Fruit fly (Drosophila melanogaster) whole organism, embryonic: ENCODE data around the gene CG13299.

Source experiments
- Abd-B ChIP-seq: fragments of 200-800 bp; sonication (Bioruptor generic); optimal IDR thresholded peaks from 2 replicates; lab custom pipeline; 2018; ENCODE audit warnings: missing biosample characterization, mild to moderate bottlenecking, missing genetic modification characterization, moderate library complexity
- Atf3 ChIP-seq: fragments of 200-800 bp; sonication (Bioruptor generic); optimal IDR thresholded peaks from 3 replicates; lab custom pipeline; 2016; ENCODE audit warnings: missing biosample characterization, missing genetic modification characterization
- CG11398 ChIP-seq: fragments of 200-800 bp; sonication (Bioruptor generic); optimal IDR thresholded peaks from 2 replicates; lab custom pipeline; 2016; ENCODE audit warnings: missing biosample characterization, missing genetic modification characterization
- CG11695 ChIP-seq: fragments of 200-800 bp; sonication (Bioruptor generic); IDR thresholded peaks from 3 replicates; pipeline ENCODE4 v1.3.6; 2022; ENCODE audit warnings: missing biosample characterization, missing genetic modification characterization
- CG12299 ChIP-seq: fragments of 200-800 bp; sonication (Bioruptor generic); optimal IDR thresholded peaks from 2 replicates; lab custom pipeline; 2018; ENCODE audit warnings: missing biosample characterization, mild to moderate bottlenecking, missing genetic modification characterization
- CG12744 ChIP-seq: fragments of 200-800 bp; sonication (Bioruptor generic); optimal IDR thresholded peaks from 2 replicates; lab custom pipeline; 2016; ENCODE audit warnings: missing biosample characterization, missing genetic modification characterization
- CG17829 ChIP-seq: fragments of 200-800 bp; optimal IDR thresholded peaks from 2 replicates; lab custom pipeline; 2019; ENCODE audit warnings: missing biosample characterization, mild to moderate bottlenecking, missing genetic modification characterization, moderate library complexity
- CG1792 ChIP-seq: fragments of 200-800 bp; sonication (Bioruptor generic); optimal IDR thresholded peaks from 2 replicates; lab custom pipeline; 2016; ENCODE audit warnings: missing biosample characterization, missing genetic modification characterization
- CG1832 ChIP-seq: fragments of 200-800 bp; sonication (Bioruptor generic); optimal IDR thresholded peaks from 2 replicates; lab custom pipeline; 2017; ENCODE audit warnings: missing biosample characterization, mild to moderate bottlenecking, missing genetic modification characterization, inconsistent platforms
- CG18619 ChIP-seq: fragments of 200-800 bp; sonication (Bioruptor generic); optimal IDR thresholded peaks from 3 replicates; lab custom pipeline; 2017; ENCODE audit warnings: missing biosample characterization, mild to moderate bottlenecking, missing genetic modification characterization
- CG30431 ChIP-seq: fragments of 200-800 bp; sonication (Bioruptor generic); optimal IDR thresholded peaks from 2 replicates; lab custom pipeline; 2017; ENCODE audit warnings: missing biosample characterization, missing genetic modification characterization
- CG31224 ChIP-seq: fragments of 200-800 bp; sonication (Bioruptor generic); IDR thresholded peaks from 2 replicates; pipeline ENCODE4 v1.3.6; 2022; ENCODE audit warnings: missing biosample characterization, missing genetic modification characterization
- CG31441 ChIP-seq: fragments of 200-800 bp; sonication (Bioruptor generic); IDR thresholded peaks from 2 replicates; pipeline ENCODE4 v1.3.6; 2022; ENCODE audit warnings: missing biosample characterization, missing genetic modification characterization
- CG32532 ChIP-seq: fragments of 200-800 bp; sonication (Bioruptor generic); IDR thresholded peaks from 2 replicates; pipeline ENCODE4 v1.3.6; 2022; ENCODE audit warnings: missing biosample characterization, missing genetic modification characterization
- CG3407 ChIP-seq: fragments of 200-800 bp; sonication (Bioruptor generic); optimal IDR thresholded peaks from 2 replicates; lab custom pipeline; 2018; ENCODE audit warnings: missing biosample characterization, mild to moderate bottlenecking, missing genetic modification characterization
- CG4424 ChIP-seq: fragments of 200-800 bp; sonication (Bioruptor generic); optimal IDR thresholded peaks from 3 replicates; lab custom pipeline; 2016; ENCODE audit warnings: missing biosample characterization, missing genetic modification characterization
- CG6175 ChIP-seq: fragments of 200-800 bp; sonication (Bioruptor generic); IDR thresholded peaks from 3 replicates; pipeline ENCODE4 v1.3.6; 2022; ENCODE audit warnings: missing biosample characterization, missing genetic modification characterization
- CG6254 ChIP-seq: fragments of 200-800 bp; sonication (Bioruptor generic); optimal IDR thresholded peaks from 3 replicates; lab custom pipeline; 2017; ENCODE audit warnings: mild to moderate bottlenecking, missing biosample characterization, missing genetic modification reagents, missing genetic modification characterization
- CG6654 ChIP-seq: fragments of 200-800 bp; sonication (Bioruptor generic); optimal IDR thresholded peaks from 2 replicates; lab custom pipeline; 2017; ENCODE audit warnings: missing biosample characterization, mild to moderate bottlenecking, missing genetic modification characterization
- CG7786 ChIP-seq: fragments of 200-800 bp; sonication (Bioruptor generic); optimal IDR thresholded peaks from 2 replicates; lab custom pipeline; 2016; ENCODE audit warnings: missing biosample characterization, missing genetic modification characterization
- CG7928 ChIP-seq: fragments of 200-800 bp; sonication (Bioruptor generic); optimal IDR thresholded peaks from 2 replicates; lab custom pipeline; 2017; ENCODE audit warnings: missing biosample characterization, mild to moderate bottlenecking, missing genetic modification characterization
- CG7987 ChIP-seq: fragments of 200-800 bp; sonication (Bioruptor generic); optimal IDR thresholded peaks from 2 replicates; lab custom pipeline; 2018; ENCODE audit warnings: missing biosample characterization, mild to moderate bottlenecking, missing genetic modification characterization, moderate library complexity
- CG8089 ChIP-seq: fragments of 200-800 bp; sonication (Bioruptor generic); optimal IDR thresholded peaks from 3 replicates; lab custom pipeline; 2016; ENCODE audit warnings: missing biosample characterization, missing genetic modification characterization
- CG8388 ChIP-seq: fragments of 200-800 bp; sonication (Bioruptor generic); optimal IDR thresholded peaks from 2 replicates; lab custom pipeline; 2019; ENCODE audit warnings: missing biosample characterization, mild to moderate bottlenecking, missing genetic modification characterization, moderate library complexity
- CTCF ChIP-seq: fragments of 200-800 bp; sonication (Bioruptor generic); optimal IDR thresholded peaks from 2 replicates; lab custom pipeline; 2017; ENCODE audit warnings: missing biosample characterization, mild to moderate bottlenecking, missing genetic modification characterization, moderate library complexity
- CoRest ChIP-seq: fragments of 200-800 bp; sonication (Bioruptor generic); optimal IDR thresholded peaks from 3 replicates; lab custom pipeline; 2018; ENCODE audit warnings: missing biosample characterization, mild to moderate bottlenecking, missing genetic modification characterization, moderate library complexity
- Dek ChIP-seq: fragments of 200-800 bp; sonication (Bioruptor generic); optimal IDR thresholded peaks from 3 replicates; lab custom pipeline; 2019; ENCODE audit warnings: missing biosample characterization, mild to moderate bottlenecking, missing genetic modification characterization, moderate library complexity
- Dll ChIP-seq: fragments of 200-800 bp; sonication (Bioruptor generic); IDR thresholded peaks from 4 replicates; pipeline ENCODE4 v1.3.6; 2022; ENCODE audit warnings: missing biosample characterization, missing genetic modification characterization; ENCODE audit not compliant: partially characterized antibody
- Doc2 ChIP-seq: fragments of 200-800 bp; sonication (Bioruptor generic); IDR thresholded peaks from 2 replicates; pipeline ENCODE4 v1.3.6; 2022; ENCODE audit warnings: missing biosample characterization, missing genetic modification characterization
- Hmx ChIP-seq: fragments of 200-800 bp; sonication (Bioruptor generic); optimal IDR thresholded peaks from 2 replicates; lab custom pipeline; 2016; ENCODE audit warnings: missing biosample characterization, missing genetic modification characterization
- MBD-R2 ChIP-seq: fragments of 200-800 bp; sonication (Bioruptor generic); IDR thresholded peaks from 2 replicates; pipeline ENCODE4 v1.3.6; 2022; ENCODE audit warnings: missing biosample characterization, missing genetic modification characterization
- Med ChIP-seq: fragments of 200-800 bp; sonication (Bioruptor generic); peaks from one replicate; lab custom pipeline; 2016; ENCODE audit warnings: missing biosample characterization, missing genetic modification characterization, mild to moderate bottlenecking, inconsistent platforms, moderate library complexity
- NK7.1 ChIP-seq: fragments of 200-800 bp; sonication (Bioruptor generic); optimal IDR thresholded peaks from 3 replicates; lab custom pipeline; 2016; ENCODE audit warnings: missing biosample characterization, missing genetic modification characterization
- NfI ChIP-seq: fragments of 200-800 bp; sonication (Bioruptor generic); optimal IDR thresholded peaks from 3 replicates; lab custom pipeline; 2018; ENCODE audit warnings: missing biosample characterization, mild to moderate bottlenecking, missing genetic modification characterization, moderate library complexity
- Oaz ChIP-seq: fragments of 200-800 bp; sonication (Bioruptor generic); IDR thresholded peaks from 2 replicates; pipeline ENCODE4 v1.3.6; 2022; ENCODE audit warnings: missing biosample characterization, missing genetic modification characterization
- Optix ChIP-seq: fragments of 200-800 bp; sonication (Bioruptor generic); IDR thresholded peaks from 3 replicates; pipeline ENCODE4 v1.3.6; 2022; ENCODE audit warnings: missing biosample characterization, missing genetic modification characterization
- Poxn ChIP-seq: fragments of 200-800 bp; sonication (Bioruptor generic); IDR thresholded peaks from 2 replicates; pipeline ENCODE4 v1.3.6; 2022; ENCODE audit warnings: missing biosample characterization, missing genetic modification characterization
- bsh ChIP-seq, 2 experiments: fragments of 200-800 bp; sonication (Bioruptor generic); optimal IDR thresholded peaks; 2 replicates each; lab custom pipeline; 2017 to 2018; ENCODE audit warnings: mild to moderate bottlenecking in 2 of 2, missing biosample characterization in 2 of 2, missing genetic modification characterization in 2 of 2, moderate library complexity in 1 of 2
- ci ChIP-seq: fragments of 200-800 bp; sonication (Bioruptor generic); IDR thresholded peaks from 3 replicates; pipeline ENCODE4 v1.3.6; 2022; ENCODE audit warnings: missing biosample characterization, missing genetic modification characterization
- cwo ChIP-seq: fragments of 200-800 bp; sonication (Bioruptor generic); optimal IDR thresholded peaks from 3 replicates; lab custom pipeline; 2017; ENCODE audit warnings: missing biosample characterization, missing genetic modification characterization, mild to moderate bottlenecking, moderate library complexity, missing genetic modification reagents
- dysf ChIP-seq: fragments of 200-800 bp; sonication (Bioruptor generic); IDR thresholded peaks from 3 replicates; pipeline ENCODE4 v1.3.6; 2022; ENCODE audit warnings: missing biosample characterization, missing genetic modification characterization
- fu2 ChIP-seq: fragments of 200-800 bp; sonication (Bioruptor generic); optimal IDR thresholded peaks from 2 replicates; lab custom pipeline; 2016; ENCODE audit warnings: missing biosample characterization, missing genetic modification characterization
- jing ChIP-seq: fragments of 200-800 bp; sonication (Bioruptor generic); optimal IDR thresholded peaks from 2 replicates; lab custom pipeline; 2018; ENCODE audit warnings: missing biosample characterization, mild to moderate bottlenecking, missing genetic modification characterization
- kni ChIP-seq: fragments of 200-800 bp; sonication (Bioruptor generic); optimal IDR thresholded peaks from 3 replicates; lab custom pipeline; 2017; ENCODE audit warnings: mild to moderate bottlenecking, missing biosample characterization, missing genetic modification reagents, missing genetic modification characterization
- lilli ChIP-seq: fragments of 200-800 bp; sonication (Bioruptor generic); optimal IDR thresholded peaks from 3 replicates; lab custom pipeline; 2016; ENCODE audit warnings: missing biosample characterization, missing genetic modification characterization
- org-1 ChIP-seq: fragments of 200-800 bp; sonication (Bioruptor generic); optimal IDR thresholded peaks from 2 replicates; lab custom pipeline; 2017; ENCODE audit warnings: missing biosample characterization, missing genetic modification characterization
- rib ChIP-seq: fragments of 200-800 bp; sonication (Bioruptor generic); IDR thresholded peaks from 2 replicates; pipeline ENCODE4 v1.3.6; 2022; ENCODE audit warnings: missing biosample characterization, missing genetic modification characterization
- sens ChIP-seq: fragments of 200-800 bp; sonication (Bioruptor generic); peaks from one replicate; lab custom pipeline; 2016; ENCODE audit warnings: missing biosample characterization, missing genetic modification characterization
- seq ChIP-seq: fragments of 200-800 bp; sonication (Bioruptor generic); IDR thresholded peaks from 2 replicates; pipeline ENCODE4 v1.3.6; 2022; ENCODE audit warnings: missing biosample characterization, missing genetic modification characterization
- sug ChIP-seq: fragments of 200-800 bp; optimal IDR thresholded peaks from 2 replicates; lab custom pipeline; 2019; ENCODE audit warnings: missing biosample characterization, mild to moderate bottlenecking, missing genetic modification characterization, moderate library complexity
- vfl ChIP-seq: fragments of 200-800 bp; sonication (Bioruptor generic); optimal IDR thresholded peaks from 2 replicates; lab custom pipeline; 2016; ENCODE audit warnings: missing biosample characterization, missing genetic modification characterization

CG13299 gene

DNA sequence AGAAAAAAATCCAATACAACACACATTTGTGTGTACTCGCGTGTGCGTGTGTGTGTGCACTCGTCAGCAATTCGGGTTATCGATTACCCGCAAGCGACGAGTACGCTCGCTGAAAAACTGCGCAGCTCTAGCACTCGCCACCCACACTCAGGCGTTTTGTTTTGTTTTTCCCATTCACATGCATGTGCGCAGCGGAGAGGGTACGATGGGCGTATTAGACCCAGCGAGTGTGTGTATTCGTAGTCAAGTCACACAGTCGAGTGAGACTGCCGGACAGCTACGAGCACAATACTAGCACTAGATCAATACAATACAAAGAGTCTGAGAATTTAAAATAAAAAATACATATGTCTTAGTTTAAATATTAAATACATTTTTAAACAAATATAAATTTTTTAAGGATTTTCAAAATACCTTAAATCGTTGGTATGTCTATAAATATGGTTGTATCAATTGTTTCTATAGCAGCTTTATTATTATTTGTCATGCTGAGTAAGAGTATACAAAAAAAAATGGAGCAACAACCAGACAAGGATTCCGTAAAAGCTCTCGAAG is 47.2 kb downstream of the CG13299 start, which contains the start of the genes D19B and CG43293 (continued):
- peak; percentile 87 for TF ChIP-seq CG18619 (GFP tag; lab: Kevin White, UChicago)
- peak; percentile 79 for TF ChIP-seq CG1792 (GFP tag; lab: Kevin White, UChicago)
- TF ChIP-seq CG11695 (GFP tag; lab: Robert Waterston, UW), result peak; percentile 90
- TF ChIP-seq CG17829 (tag; lab: Kevin White, UChicago), result peak; percentile 89
- peak; percentile 97 for TF ChIP-seq CG32532 (GFP tag; lab: Robert Waterston, UW)
- TF ChIP-seq seq (GFP tag; lab: Robert Waterston, UW), result peak; percentile 78
- TF ChIP-seq CG7928, result peak; percentile 61
- peak; percentile 83 for TF ChIP-seq CoRest (tag; lab: Kevin White, UChicago)
- peak; percentile 87 for TF ChIP-seq vfl (GFP tag; lab: Kevin White, UChicago)
- peak; percentile 37 for TF ChIP-seq CG6654 (GFP tag; lab: Kevin White, UChicago)
- TF ChIP-seq kni (GFP tag; lab: Kevin White, UChicago), result no peak
- peak; percentile 66 for TF ChIP-seq Oaz
- peak; percentile 73 for TF ChIP-seq Poxn (GFP tag; lab: Robert Waterston, UW)
- TF ChIP-seq bsh (GFP tag; optimal IDR thresholded peaks at IDR 0.05; lab: Kevin White, UChicago), result peak; percentile 82 to 90
- TF ChIP-seq CG31441, result peak; percentile 79
- peak; percentile 78 for TF ChIP-seq CG12744 (GFP tag; lab: Kevin White, UChicago)
- TF ChIP-seq CG1832, result no peak
- no peak for TF ChIP-seq CTCF (GFP tag; lab: Kevin White, UChicago)
- TF ChIP-seq dysf (GFP tag; lab: Robert Waterston, UW), result peak; percentile 91
- TF ChIP-seq Hmx, result peak; percentile 48
- TF ChIP-seq jing (GFP tag; lab: Kevin White, UChicago), result no peak
- TF ChIP-seq fu2 (GFP tag; lab: Kevin White, UChicago), result peak; percentile 77
- TF ChIP-seq CG3407 (GFP tag; lab: Kevin White, UChicago), result peak; percentile 65
- TF ChIP-seq Dek (tag; lab: Kevin White, UChicago), result peak; percentile 90
- TF ChIP-seq Abd-B (GFP tag; lab: Kevin White, UChicago), result peak; percentile 65
- peak; percentile 92 for TF ChIP-seq rib (GFP tag; lab: Robert Waterston, UW)
- peak; percentile 93 for TF ChIP-seq Optix
- TF ChIP-seq sug (tag; lab: Kevin White, UChicago), result peak; percentile 80
- peak; percentile 84 for TF ChIP-seq CG7786 (GFP tag; lab: Kevin White, UChicago)
- peak; percentile 86; the same call in 2 of the 3 replicates for TF ChIP-seq CG6175 (GFP tag; lab: Robert Waterston, UW)
- peak; percentile 91 for TF ChIP-seq CG7987
- peak; percentile 97 for TF ChIP-seq ci
- TF ChIP-seq CG8089 (GFP tag; lab: Kevin White, UChicago), result peak; percentile 66
- peak; percentile 77 for TF ChIP-seq Atf3 (GFP tag; lab: Kevin White, UChicago)
- TF ChIP-seq CG4424 (GFP tag; lab: Kevin White, UChicago), result peak; percentile 88
- peak; percentile 64 for TF ChIP-seq CG11398 (GFP tag; lab: Kevin White, UChicago)
- TF ChIP-seq Med (GFP tag; lab: Kevin White, UChicago), result peak; percentile 99
- peak; percentile 81 for TF ChIP-seq cwo (GFP tag; lab: Kevin White, UChicago)
- peak; percentile 76 for TF ChIP-seq CG31224 (GFP tag; lab: Robert Waterston, UW)
- TF ChIP-seq MBD-R2 (GFP tag; lab: Robert Waterston, UW), result peak; percentile 98
- peak; percentile 79 for TF ChIP-seq CG8388 (GFP tag; lab: Kevin White, UChicago)
- no peak for TF ChIP-seq Doc2
- TF ChIP-seq NfI (GFP tag; lab: Kevin White, UChicago), result peak; percentile 91
- TF ChIP-seq CG30431 (GFP tag; lab: Kevin White, UChicago), result peak; percentile 79
- peak; percentile 69 for TF ChIP-seq CG12299
- TF ChIP-seq CG6254 (GFP tag; lab: Kevin White, UChicago), result peak; percentile 77
- peak; percentile 97 for TF ChIP-seq sens (GFP tag; lab: Kevin White, UChicago)
- peak; percentile 95 for TF ChIP-seq lilli (GFP tag; lab: Kevin White, UChicago)
- TF ChIP-seq org-1 (GFP tag; lab: Kevin White, UChicago), result peak; percentile 63
- TF ChIP-seq Dll (GFP tag; lab: Robert Waterston, UW), result peak; percentile 65; the same call in 2 of the 4 replicates
- TF ChIP-seq NK7.1, result peak; percentile 73
